Fruit fly (Drosophila melanogaster) whole organism, embryonic: Measurements from ENCODE around the gene RpL8.

Source experiments
- Ada2b ChIP-seq: fragments of 200-800 bp; sonication (Bioruptor generic); IDR thresholded peaks from 2 replicates; pipeline ENCODE4 v1.3.6; 2022; ENCODE audit warnings: missing biosample characterization, missing genetic modification characterization
- Adf1 ChIP-seq: fragments of 200-800 bp; sonication (Bioruptor generic); IDR thresholded peaks from 2 replicates; pipeline ENCODE4 v1.3.6; 2022; ENCODE audit warnings: missing biosample characterization, missing genetic modification characterization
- Aef1 ChIP-seq: fragments of 200-800 bp; sonication (Bioruptor generic); IDR thresholded peaks from 3 replicates; pipeline ENCODE4 v1.3.6; 2022; ENCODE audit warnings: missing biosample characterization, missing genetic modification characterization
- Awh ChIP-seq: fragments of 200-800 bp; sonication (Bioruptor generic); IDR thresholded peaks from 2 replicates; pipeline ENCODE4, ENCODE4 v1.3.6; 2022; ENCODE audit warnings: missing biosample characterization, missing genetic modification characterization
- CG11504 ChIP-seq: fragments of 200-800 bp; sonication (Bioruptor generic); optimal IDR thresholded peaks from 3 replicates; lab custom pipeline; 2019; ENCODE audit warnings: missing biosample characterization, mild to moderate bottlenecking, missing genetic modification characterization, moderate library complexity
- CG12071 ChIP-seq: fragments of 200-800 bp; sonication (Bioruptor generic); optimal IDR thresholded peaks from 3 replicates; lab custom pipeline; 2018; ENCODE audit warnings: missing biosample characterization, mild to moderate bottlenecking, missing genetic modification characterization
- CG12659 ChIP-seq: fragments of 200-800 bp; sonication (Bioruptor generic); optimal IDR thresholded peaks from 3 replicates; lab custom pipeline; 2017; ENCODE audit warnings: mild to moderate bottlenecking, missing biosample characterization, missing genetic modification reagents, missing genetic modification characterization
- CG16813 ChIP-seq: fragments of 200-800 bp; sonication (Bioruptor generic); IDR thresholded peaks from 3 replicates; pipeline ENCODE4 v1.3.6; 2022; ENCODE audit warnings: missing biosample characterization, missing genetic modification characterization; ENCODE audit not compliant: partially characterized antibody
- CG17612 ChIP-seq: fragments of 200-800 bp; sonication (Bioruptor generic); IDR thresholded peaks from 2 replicates; pipeline ENCODE4 v1.3.6; 2022; ENCODE audit warnings: missing biosample characterization, missing genetic modification characterization
- CG18262 ChIP-seq: fragments of 200-800 bp; optimal IDR thresholded peaks from 3 replicates; lab custom pipeline; 2019; ENCODE audit warnings: missing biosample characterization, mild to moderate bottlenecking, missing genetic modification characterization, moderate library complexity
- CG2712 ChIP-seq: fragments of 200-800 bp; optimal IDR thresholded peaks from 3 replicates; lab custom pipeline; 2019; ENCODE audit warnings: missing biosample characterization, mild to moderate bottlenecking, missing genetic modification characterization, moderate library complexity
- CG3065 ChIP-seq: fragments of 200-800 bp; sonication (Bioruptor generic); optimal IDR thresholded peaks from 2 replicates; lab custom pipeline; 2016; ENCODE audit warnings: missing biosample characterization, missing genetic modification characterization
- CG31365 ChIP-seq: fragments of 200-800 bp; sonication (Bioruptor generic); optimal IDR thresholded peaks from 2 replicates; lab custom pipeline; 2018; ENCODE audit warnings: missing biosample characterization, mild to moderate bottlenecking, missing genetic modification characterization
- CG32772 ChIP-seq: fragments of 200-800 bp; sonication (Bioruptor generic); IDR thresholded peaks from 2 replicates; pipeline ENCODE4 v1.3.6; 2022; ENCODE audit warnings: missing biosample characterization, missing genetic modification characterization
- CG3726 ChIP-seq: fragments of 200-800 bp; sonication (Bioruptor generic); IDR thresholded peaks from 3 replicates; pipeline ENCODE4, ENCODE4 v1.3.6; 2022; ENCODE audit warnings: missing biosample characterization, missing genetic modification characterization
- CG3847 ChIP-seq: fragments of 200-800 bp; sonication (Bioruptor generic); IDR thresholded peaks from 2 replicates; pipeline ENCODE4 v1.3.6; 2022; ENCODE audit warnings: missing biosample characterization, missing genetic modification characterization
- CG7745 ChIP-seq: fragments of 200-800 bp; sonication (Bioruptor generic); optimal IDR thresholded peaks from 2 replicates; lab custom pipeline; 2018; ENCODE audit warnings: missing biosample characterization, mild to moderate bottlenecking, missing genetic modification characterization, moderate library complexity
- CG7963 ChIP-seq: fragments of 200-800 bp; sonication (Bioruptor generic); IDR thresholded peaks from 3 replicates; pipeline ENCODE4 v1.3.6; 2022; ENCODE audit warnings: missing biosample characterization, missing genetic modification characterization; ENCODE audit not compliant: partially characterized antibody
- CG9727 ChIP-seq: fragments of 200-800 bp; sonication (Bioruptor generic); optimal IDR thresholded peaks from 3 replicates; lab custom pipeline; 2017; ENCODE audit warnings: missing biosample characterization, mild to moderate bottlenecking, missing genetic modification characterization
- CG9817 ChIP-seq: fragments of 200-800 bp; sonication (Bioruptor generic); optimal IDR thresholded peaks from 2 replicates; lab custom pipeline; 2018; ENCODE audit warnings: missing biosample characterization, mild to moderate bottlenecking, missing genetic modification characterization, moderate library complexity
- Chrac-16 ChIP-seq: fragments of 200-800 bp; sonication (Bioruptor generic); optimal IDR thresholded peaks from 3 replicates; lab custom pipeline; 2016; ENCODE audit warnings: missing biosample characterization, missing genetic modification characterization
- Dip3 ChIP-seq: fragments of 200-800 bp; sonication (Bioruptor generic); optimal IDR thresholded peaks from 3 replicates; lab custom pipeline; 2016; ENCODE audit warnings: missing biosample characterization, missing genetic modification characterization
- Fer2 ChIP-seq: fragments of 200-800 bp; sonication (Bioruptor generic); optimal IDR thresholded peaks from 2 replicates; lab custom pipeline; 2018; ENCODE audit warnings: missing biosample characterization, mild to moderate bottlenecking, missing genetic modification characterization, moderate library complexity
- GATAe ChIP-seq: fragments of 200-800 bp; sonication (Bioruptor generic); conservative IDR thresholded peaks from 2 replicates; pipeline ENCODE4 v1.3.6; 2022; ENCODE audit warnings: missing biosample characterization, missing genetic modification characterization
- HLH54F ChIP-seq: fragments of 200-800 bp; sonication (Bioruptor generic); optimal IDR thresholded peaks from 3 replicates; lab custom pipeline; 2016; ENCODE audit warnings: missing biosample characterization, missing genetic modification characterization
- Hr3 ChIP-seq: fragments of 200-800 bp; sonication (Bioruptor generic); optimal IDR thresholded peaks from 3 replicates; lab custom pipeline; 2016; ENCODE audit warnings: missing biosample characterization, missing genetic modification characterization
- Hr51 ChIP-seq, 2 experiments: fragments of 200-800 bp; sonication (Bioruptor generic); optimal IDR thresholded peaks; 2 replicates in 1 of 2; 3 replicates in 1 of 2; lab custom pipeline; 2016 to 2018; ENCODE audit warnings: missing biosample characterization in 2 of 2, missing genetic modification characterization in 2 of 2, mild to moderate bottlenecking in 1 of 2, moderate library complexity in 1 of 2
- Lhr ChIP-seq: fragments of 200-800 bp; sonication (Bioruptor generic); optimal IDR thresholded peaks from 3 replicates; lab custom pipeline; 2017; ENCODE audit warnings: mild to moderate bottlenecking, missing biosample characterization, missing genetic modification reagents, missing genetic modification characterization
- Max ChIP-seq: fragments of 200-800 bp; sonication (Bioruptor generic); optimal IDR thresholded peaks from 2 replicates; lab custom pipeline; 2016; ENCODE audit warnings: missing biosample characterization, mild to moderate bottlenecking, missing genetic modification characterization
- NC2β ChIP-seq: fragments of 200-800 bp; sonication (Bioruptor generic); optimal IDR thresholded peaks from 2 replicates; lab custom pipeline; 2016; ENCODE audit warnings: missing biosample characterization, missing genetic modification characterization
- Optix ChIP-seq: fragments of 200-800 bp; sonication (Bioruptor generic); IDR thresholded peaks from 3 replicates; pipeline ENCODE4 v1.3.6; 2022; ENCODE audit warnings: missing biosample characterization, missing genetic modification characterization
- Poxn ChIP-seq: fragments of 200-800 bp; sonication (Bioruptor generic); IDR thresholded peaks from 2 replicates; pipeline ENCODE4 v1.3.6; 2022; ENCODE audit warnings: missing biosample characterization, missing genetic modification characterization
- Usf ChIP-seq: fragments of 200-800 bp; sonication (Bioruptor generic); optimal IDR thresholded peaks from 2 replicates; lab custom pipeline; 2017; ENCODE audit warnings: missing genotype, missing biosample characterization, missing genetic modification characterization
- Xrp1 ChIP-seq: fragments of 200-800 bp; sonication (Bioruptor generic); IDR thresholded peaks from 2 replicates; pipeline ENCODE4 v1.3.6; 2022; ENCODE audit warnings: missing biosample characterization, missing genetic modification characterization
- ap ChIP-seq: fragments of 200-800 bp; sonication (Bioruptor generic); IDR thresholded peaks from 2 replicates; pipeline ENCODE4 v1.3.6; 2022; ENCODE audit warnings: missing biosample characterization, missing genetic modification characterization
- chif ChIP-seq, 2 experiments: fragments of 200-800 bp; sonication (Bioruptor generic); optimal IDR thresholded peaks; 3 replicates each; lab custom pipeline; 2016; ENCODE audit warnings: missing biosample characterization in 2 of 2, missing genetic modification characterization in 2 of 2
- crp ChIP-seq, 2 experiments: fragments of 200-800 bp; sonication (Bioruptor generic); optimal IDR thresholded peaks; 2 replicates in 1 of 2; 3 replicates in 1 of 2; lab custom pipeline; 2017; ENCODE audit warnings: missing biosample characterization in 2 of 2, missing genetic modification characterization in 2 of 2, mild to moderate bottlenecking in 1 of 2, moderate library complexity in 1 of 2
- danr ChIP-seq: fragments of 200-800 bp; sonication (Bioruptor generic); IDR thresholded peaks from 2 replicates; pipeline ENCODE4 v1.3.6; 2022; ENCODE audit warnings: missing biosample characterization, missing genetic modification characterization
- dmrt11E ChIP-seq: fragments of 200-800 bp; sonication (Bioruptor generic); optimal IDR thresholded peaks from 3 replicates; lab custom pipeline; 2018; ENCODE audit warnings: missing biosample characterization, mild to moderate bottlenecking, missing genetic modification characterization, moderate library complexity
- ems ChIP-seq: fragments of 200-800 bp; sonication (Bioruptor generic); optimal IDR thresholded peaks from 3 replicates; lab custom pipeline; 2016; ENCODE audit warnings: missing biosample characterization, missing genetic modification characterization
- gem ChIP-seq: fragments of 200-800 bp; sonication (Bioruptor generic); optimal IDR thresholded peaks from 2 replicates; lab custom pipeline; 2019; ENCODE audit warnings: missing biosample characterization, mild to moderate bottlenecking, missing genetic modification characterization, moderate library complexity
- nerfin-1 ChIP-seq: fragments of 200-800 bp; sonication (Bioruptor generic); optimal IDR thresholded peaks from 3 replicates; lab custom pipeline; 2019; ENCODE audit warnings: missing biosample characterization, mild to moderate bottlenecking, missing genetic modification characterization, moderate library complexity
- otp ChIP-seq: fragments of 200-800 bp; sonication (Bioruptor generic); IDR thresholded peaks from 3 replicates; pipeline ENCODE4, ENCODE4 v1.3.6; 2022; ENCODE audit warnings: missing biosample characterization, missing genetic modification characterization
- pb ChIP-seq: fragments of 200-800 bp; sonication (Bioruptor generic); optimal IDR thresholded peaks from 3 replicates; lab custom pipeline; 2016; ENCODE audit warnings: missing biosample characterization, missing genetic modification characterization
- pho ChIP-seq: fragments of 200-800 bp; sonication (Bioruptor generic); optimal IDR thresholded peaks from 2 replicates; lab custom pipeline; 2016; ENCODE audit warnings: missing biosample characterization, missing genetic modification characterization
- repo ChIP-seq: fragments of 200-800 bp; sonication (Bioruptor generic); optimal IDR thresholded peaks from 2 replicates; lab custom pipeline; 2016; ENCODE audit warnings: missing biosample characterization, missing genetic modification characterization
- sd ChIP-seq: fragments of 200-800 bp; sonication (Bioruptor generic); optimal IDR thresholded peaks from 3 replicates; lab custom pipeline; 2018; ENCODE audit warnings: missing biosample characterization, mild to moderate bottlenecking, missing genetic modification characterization, moderate library complexity
- tll ChIP-seq, 2 experiments: fragments of 200-800 bp in 1 of 2; fragments of >200 bp in 1 of 2; sonication (Bioruptor generic) in 1 of 2; optimal IDR thresholded peaks; 2 replicates each; lab custom pipeline; 2017 to 2019; ENCODE audit warnings: missing biosample characterization in 2 of 2, missing genetic modification characterization in 2 of 2, mild to moderate bottlenecking in 1 of 2, moderate library complexity in 1 of 2
- vvl ChIP-seq: fragments of 200-800 bp; sonication (Bioruptor generic); IDR thresholded peaks from 2 replicates; pipeline ENCODE4 v1.3.6; 2022; ENCODE audit warnings: missing biosample characterization, missing genetic modification characterization
- wek ChIP-seq: fragments of 200-800 bp; sonication (Bioruptor generic); optimal IDR thresholded peaks from 3 replicates; lab custom pipeline; 2018; ENCODE audit warnings: missing biosample characterization, mild to moderate bottlenecking, missing genetic modification characterization, moderate library complexity

The RpL8 gene

DNA sequence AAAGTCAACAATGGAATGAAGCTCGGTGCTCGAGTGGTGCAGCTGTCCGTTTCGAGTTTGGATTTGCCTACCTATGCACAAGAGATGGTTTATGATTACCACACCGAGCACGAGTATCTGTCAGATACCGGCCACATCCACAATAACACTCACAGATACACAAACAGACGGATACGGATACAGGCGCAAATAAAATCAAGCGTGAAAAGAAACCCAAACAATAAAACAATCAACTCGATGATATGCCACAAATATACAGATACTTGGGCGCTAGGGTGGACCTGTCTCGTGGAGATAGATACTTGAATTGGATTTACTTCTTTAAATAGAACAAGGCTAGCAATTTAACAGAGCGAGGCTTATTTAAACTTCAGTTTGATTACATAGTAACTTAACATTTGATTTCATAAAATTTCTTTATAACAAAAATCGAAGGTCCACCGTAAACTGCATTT, 17.0 kb upstream of the RpL8 start (continued):
- TF ChIP-seq CG16813 (GFP tag; lab: Robert Waterston, UW) (no peak), Adf1 (no peak), CG12659 (GFP tag; lab: Kevin White, UChicago) (peak; percentile 20), CG3726 (GFP tag; lab: Robert Waterston, UW) (no peak), Xrp1 (peak; percentile 65), CG9727 (GFP tag; lab: Kevin White, UChicago) (peak; percentile 3), vvl (GFP tag; lab: Robert Waterston, UW) (peak; percentile 65), Aef1 (GFP tag; lab: Robert Waterston, UW) (0 out of 3 replicates have a peak, but pooled peaks have one; percentile 13), CG31365 (tag; lab: Kevin White, UChicago) (no peak), HLH54F (GFP tag; lab: Kevin White, UChicago) (no peak), danr (GFP tag; lab: Robert Waterston, UW) (no peak), chif (GFP tag; optimal IDR thresholded peaks at IDR 0.05; lab: Kevin White, UChicago) (peak; percentile 29 to 41), GATAe (GFP tag; lab: Robert Waterston, UW) (no peak), Poxn (GFP tag; lab: Robert Waterston, UW) (no peak), NC2β (GFP tag; lab: Kevin White, UChicago) (no peak), Max (no peak), Hr51 (GFP tag; optimal IDR thresholded peaks at IDR 0.05; lab: Kevin White, UChicago) (peak in 1 of 2 experiments; percentile 82), sd (tag; lab: Kevin White, UChicago) (peak; percentile 22), crp (GFP tag; optimal IDR thresholded peaks at IDR 0.05; lab: Kevin White, UChicago) (no peak), otp (GFP tag; lab: Robert Waterston, UW) (peak; percentile 45; the same call in 1 of the 3 replicates), gem (tag; lab: Kevin White, UChicago) (no peak), CG11504 (tag; lab: Kevin White, UChicago) (no peak), Dip3 (no peak), CG7963 (GFP tag; lab: Robert Waterston, UW) (no peak), Usf (no peak), repo (GFP tag; lab: Kevin White, UChicago) (no peak), ems (GFP tag; lab: Kevin White, UChicago) (no peak), pho (GFP tag; lab: Kevin White, UChicago) (no peak), wek (GFP tag; lab: Kevin White, UChicago) (no peak), Fer2 (no peak), tll (GFP tag; optimal IDR thresholded peaks at IDR 0.05; lab: Kevin White, UChicago) (no peak), Ada2b (0 out of 2 replicates have a peak, but pooled peaks have one; percentile 5), CG32772 (no peak), Chrac-16 (GFP tag; lab: Kevin White, UChicago) (no peak), CG7745 (tag; lab: Kevin White, UChicago) (no peak), CG18262 (tag; lab: Kevin White, UChicago) (peak; percentile 64), CG3065 (GFP tag; lab: Kevin White, UChicago) (no peak), dmrt11E (tag; lab: Kevin White, UChicago) (no peak), Hr3 (GFP tag; lab: Kevin White, UChicago) (no peak), Optix (GFP tag; lab: Robert Waterston, UW) (peak; percentile 12; the same call in 1 of the 3 replicates), CG2712 (tag; lab: Kevin White, UChicago) (peak; percentile 64), Lhr (GFP tag; lab: Kevin White, UChicago) (no peak), CG17612 (GFP tag; lab: Robert Waterston, UW) (no peak), CG9817 (tag; lab: Kevin White, UChicago) (no peak), CG12071 (GFP tag; lab: Kevin White, UChicago) (peak; percentile 59), Awh (GFP tag; lab: Robert Waterston, UW) (peak; percentile 56; the same call in 1 of the 2 replicates), pb (no peak), CG3847 (GFP tag; lab: Robert Waterston, UW) (no peak), nerfin-1 (tag; lab: Kevin White, UChicago) (no peak), ap (GFP tag; lab: Robert Waterston, UW) (peak; percentile 41; the same call in 1 of the 2 replicates)
